Worm (Caenorhabditis elegans) whole organism, L3 larva: ENCODE results near the gene mab-9.

Experiments
- ZK546.5 ChIP-seq: sonication (generic microtip); optimal IDR thresholded peaks from 2 replicates; lab custom pipeline; 2017; ENCODE audit warnings: missing biosample characterization, missing genetic modification characterization
- ceh-28 ChIP-seq: fragments of 150-350 bp; optimal IDR thresholded peaks from 2 replicates; lab custom pipeline; 2014; ENCODE audit warnings: missing biosample characterization, missing genetic modification reagents, missing genetic modification characterization
- ceh-82 ChIP-seq: fragments of 150-350 bp; optimal IDR thresholded peaks from 2 replicates; lab custom pipeline; 2014; ENCODE audit warnings: missing biosample characterization, missing genetic modification characterization
- ceh-9 ChIP-seq: sonication (generic microtip); optimal IDR thresholded peaks from 2 replicates; lab custom pipeline; 2018; ENCODE audit warnings: missing biosample characterization, missing genetic modification characterization
- daf-12 ChIP-seq: fragments of 150-350 bp; optimal IDR thresholded peaks from 2 replicates; lab custom pipeline; 2014; ENCODE audit warnings: missing biosample characterization, missing genetic modification reagents, missing genetic modification characterization
- egl-27 ChIP-seq: sonication (generic microtip); optimal IDR thresholded peaks from 4 replicates; lab custom pipeline; 2017; ENCODE audit warnings: missing biosample characterization, missing genetic modification reagents, missing genetic modification characterization
- egl-5 ChIP-seq: fragments of 150-350 bp; optimal IDR thresholded peaks from 2 replicates; lab custom pipeline; 2017; ENCODE audit warnings: missing biosample characterization, missing genetic modification reagents, missing genetic modification characterization, inconsistent platforms
- elt-1 ChIP-seq: fragments of 150-350 bp; optimal IDR thresholded peaks from 2 replicates; lab custom pipeline; 2014; ENCODE audit warnings: missing biosample characterization, missing genetic modification characterization
- elt-3 ChIP-seq, 3 experiments: fragments of 150-350 bp in 1 of 3; sonication (generic microtip) in 2 of 3; optimal IDR thresholded peaks; 2 replicates in 2 of 3; 4 replicates in 1 of 3; lab custom pipeline; 2014 to 2017; ENCODE audit warnings: missing biosample characterization in 3 of 3, missing genetic modification characterization in 3 of 3
- fkh-2 ChIP-seq: fragments of 150-350 bp; optimal IDR thresholded peaks from 2 replicates; lab custom pipeline; 2014; ENCODE audit warnings: missing biosample characterization, missing genetic modification reagents, missing genetic modification characterization
- hmg-11 ChIP-seq: sonication (generic microtip); optimal IDR thresholded peaks from 2 replicates; lab custom pipeline; 2016; ENCODE audit warnings: missing genetic modification characterization, missing compliant biosample characterization
- lin-15B ChIP-seq: fragments of 150-350 bp; optimal IDR thresholded peaks from 2 replicates; lab custom pipeline; 2014; ENCODE audit warnings: missing biosample characterization, missing genetic modification characterization
- lin-39 ChIP-seq: fragments of 150-350 bp; optimal IDR thresholded peaks from 2 replicates; lab custom pipeline; 2018; ENCODE audit warnings: missing biosample characterization, missing genetic modification reagents, missing genetic modification characterization
- lsy-12 ChIP-seq: sonication (generic microtip); optimal IDR thresholded peaks from 2 replicates; lab custom pipeline; 2016; ENCODE audit warnings: mild to moderate bottlenecking, missing genetic modification characterization, missing compliant biosample characterization
- mdl-1 ChIP-seq: fragments of 150-350 bp; optimal IDR thresholded peaks from 2 replicates; lab custom pipeline; 2014; ENCODE audit warnings: missing biosample characterization, missing genetic modification characterization
- mml-1 ChIP-seq: fragments of 150-350 bp; sonication (generic microtip); optimal IDR thresholded peaks from 3 replicates; lab custom pipeline; 2014; ENCODE audit warnings: missing biosample characterization, missing genetic modification characterization
- nfya-1 ChIP-seq: sonication (generic microtip); optimal IDR thresholded peaks from 2 replicates; lab custom pipeline; 2017; ENCODE audit warnings: missing genetic modification characterization, mild to moderate bottlenecking, missing compliant biosample characterization, antibody characterized with exemption, moderate library complexity; ENCODE audit not compliant: insufficient read depth
- nhr-11 ChIP-seq: fragments of 150-350 bp; optimal IDR thresholded peaks from 2 replicates; lab custom pipeline; 2014; ENCODE audit warnings: missing biosample characterization, missing genetic modification characterization
- nhr-12 ChIP-seq: fragments of 150-350 bp; optimal IDR thresholded peaks from 2 replicates; lab custom pipeline; 2014; ENCODE audit warnings: missing biosample characterization, missing genetic modification characterization
- nhr-23 ChIP-seq: fragments of 150-350 bp; optimal IDR thresholded peaks from 2 replicates; lab custom pipeline; 2014; ENCODE audit warnings: missing biosample characterization, missing genetic modification reagents, missing genetic modification characterization
- nhr-237 ChIP-seq: fragments of 150-350 bp; optimal IDR thresholded peaks from 2 replicates; lab custom pipeline; 2014; ENCODE audit warnings: missing biosample characterization, missing genetic modification characterization
- nhr-25 ChIP-seq: sonication (generic microtip); optimal IDR thresholded peaks from 2 replicates; lab custom pipeline; 2017; ENCODE audit warnings: missing biosample characterization, missing genetic modification characterization
- nhr-28 ChIP-seq: fragments of 150-350 bp; optimal IDR thresholded peaks from 2 replicates; lab custom pipeline; 2014; ENCODE audit warnings: missing biosample characterization, missing genetic modification characterization
- nhr-76 ChIP-seq: fragments of 150-350 bp; sonication (generic microtip); optimal IDR thresholded peaks from 5 replicates; lab custom pipeline; 2014; ENCODE audit warnings: missing biosample characterization, missing genetic modification characterization
- pha-4 ChIP-seq: fragments of 150-350 bp; optimal IDR thresholded peaks from 2 replicates; lab custom pipeline; 2014; ENCODE audit warnings: missing biosample characterization, missing genetic modification reagents, missing genetic modification characterization
- pqm-1 ChIP-seq: fragments of 150-350 bp; optimal IDR thresholded peaks from 2 replicates; lab custom pipeline; 2017; ENCODE audit warnings: missing biosample characterization, missing genetic modification characterization, inconsistent platforms
- snpc-4 ChIP-seq: fragments of 150-350 bp; optimal IDR thresholded peaks from 2 replicates; lab custom pipeline; 2014; ENCODE audit warnings: missing biosample characterization, missing genetic modification characterization
- unc-62 ChIP-seq: fragments of 150-350 bp; sonication (generic microtip); optimal IDR thresholded peaks from 4 replicates; lab custom pipeline; 2014; ENCODE audit warnings: missing biosample characterization, missing genetic modification reagents, missing genetic modification characterization
- zag-1 ChIP-seq: fragments of 150-350 bp; optimal IDR thresholded peaks from 2 replicates; lab custom pipeline; 2014; ENCODE audit warnings: missing biosample characterization, missing genetic modification characterization
- ztf-11 ChIP-seq: fragments of 150-350 bp; optimal IDR thresholded peaks from 2 replicates; lab custom pipeline; 2014; ENCODE audit warnings: missing biosample characterization, missing genetic modification characterization
- ztf-4 ChIP-seq: fragments of 150-350 bp; optimal IDR thresholded peaks from 2 replicates; lab custom pipeline; 2014; ENCODE audit warnings: missing biosample characterization, missing genetic modification characterization

mab-9 gene

ce11 chrII:506069-506468 lies 9.8 kb upstream of the mab-9 start:
- TF ChIP-seq nfya-1 (tag; lab: Kevin White, UChicago) (peak; percentile 25), nhr-28 (tag; lab: Kevin White, UChicago) (no peak), ceh-28 (tag; lab: Kevin White, UChicago) (peak; percentile 36), egl-27 (tag; lab: Kevin White, UChicago) (no peak), fkh-2 (tag; lab: Kevin White, UChicago) (no peak), nhr-23 (tag; lab: Kevin White, UChicago) (peak; percentile 48), hmg-11 (tag; lab: Kevin White, UChicago) (peak; percentile 9), lin-39 (tag; lab: Kevin White, UChicago) (no peak), lsy-12 (peak; percentile 68), egl-5 (no peak), ceh-82 (tag; lab: Kevin White, UChicago) (peak; percentile 19), mml-1 (no peak), lin-15B (peak; percentile 53), zag-1 (tag; lab: Kevin White, UChicago) (no peak), nhr-237 (tag; lab: Kevin White, UChicago) (no peak), nhr-11 (tag; lab: Kevin White, UChicago) (no peak), nhr-76 (tag; lab: Kevin White, UChicago) (no peak)

DNA sequence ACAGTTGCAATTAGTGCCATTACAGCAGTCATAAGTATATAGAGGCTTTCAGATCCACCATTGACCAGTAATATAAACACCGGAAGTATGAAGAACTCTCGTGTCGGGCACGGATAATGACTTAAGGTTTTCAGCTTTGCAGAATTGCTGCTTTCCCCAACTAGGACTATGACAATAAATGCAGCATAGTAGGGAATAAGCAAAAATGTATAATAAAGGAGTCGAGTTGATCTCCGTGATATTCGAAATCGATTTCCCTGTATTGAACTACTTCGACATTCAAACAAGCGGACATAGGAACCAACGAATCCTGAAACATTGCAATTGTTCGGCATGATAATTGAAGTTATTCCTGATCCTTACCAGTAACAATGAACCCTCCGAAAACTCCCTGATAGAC lies 7.2 kb upstream of the mab-9 start:
- no peak for TF ChIP-seq ztf-4 (tag; lab: Kevin White, UChicago)
- TF ChIP-seq daf-12 (tag; lab: Kevin White, UChicago) = no peak
- TF ChIP-seq elt-3 (tag; optimal IDR thresholded peaks at IDR 0.05; lab: Kevin White, UChicago) = no peak
- no peak for TF ChIP-seq ceh-82 (tag; lab: Kevin White, UChicago)
- TF ChIP-seq ztf-11 (tag; lab: Kevin White, UChicago) = no peak
- TF ChIP-seq zag-1 (tag; lab: Kevin White, UChicago) = no peak
- no peak for TF ChIP-seq snpc-4 (tag; lab: Kevin White, UChicago)
- no peak for TF ChIP-seq pha-4 (tag; lab: Kevin White, UChicago)
- no peak for TF ChIP-seq ZK546.5 (tag; lab: Kevin White, UChicago)
- TF ChIP-seq nhr-12 (tag; lab: Kevin White, UChicago) = no peak
- TF ChIP-seq nhr-11 (tag; lab: Kevin White, UChicago) = no peak
- no peak for TF ChIP-seq unc-62 (GFP tag; lab: Kevin White, UChicago)
- no peak for TF ChIP-seq mdl-1 (tag; lab: Kevin White, UChicago)
- no peak for TF ChIP-seq ceh-9 (tag; lab: Kevin White, UChicago)
- TF ChIP-seq ceh-28 (tag; lab: Kevin White, UChicago) = no peak
- no peak for TF ChIP-seq pqm-1 (tag; lab: Kevin White, UChicago)
- TF ChIP-seq nhr-25 (tag; lab: Kevin White, UChicago) = no peak
- TF ChIP-seq, all 47 proteins: peak for 0

DNA sequence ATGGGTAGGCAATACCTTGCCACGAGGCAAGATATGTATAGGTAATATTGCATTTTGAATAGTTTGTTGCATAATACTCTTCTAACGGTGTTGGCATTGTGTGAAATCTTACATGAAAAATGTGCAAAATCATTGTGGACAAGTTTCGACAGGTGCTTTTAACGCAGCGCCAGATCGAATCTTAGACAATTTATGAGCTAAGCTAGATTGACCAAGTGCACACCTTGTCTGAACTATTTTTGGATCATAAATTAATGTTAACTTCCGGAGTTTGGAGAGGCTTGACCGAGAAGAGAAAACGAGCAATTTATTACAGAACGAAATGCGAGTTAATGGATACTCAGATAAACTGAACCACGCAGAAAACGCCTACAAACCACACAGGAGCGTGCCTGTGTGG lies 6.6 kb upstream of the mab-9 start, which contains the start of gene srh-105:
Gene srh-105 (minus strand): TSS at position 101 of the 400 bp plus-strand sequence.
- TF ChIP-seq nhr-12 (tag; lab: Kevin White, UChicago) (no peak), egl-27 (tag; lab: Kevin White, UChicago) (no peak), elt-3 (tag; optimal IDR thresholded peaks at IDR 0.05; lab: Kevin White, UChicago) (no peak), egl-5 (no peak), pqm-1 (tag; lab: Kevin White, UChicago) (no peak), daf-12 (tag; lab: Kevin White, UChicago) (no peak), nhr-28 (tag; lab: Kevin White, UChicago) (no peak), mml-1 (no peak), nhr-237 (tag; lab: Kevin White, UChicago) (no peak)

- peak; percentile 70 for TF ChIP-seq elt-1 (tag; lab: Kevin White, UChicago)
- no peak for TF ChIP-seq ceh-82 (tag; lab: Kevin White, UChicago)
- TF ChIP-seq lin-39 (tag; lab: Kevin White, UChicago) = no peak
- TF ChIP-seq, all 47 proteins: peak for 1
Observed at ce11 chrII:511968-512367, 3.9 kb upstream of the mab-9 start.

- TF ChIP-seq egl-27 (tag; lab: Kevin White, UChicago) (no peak), lin-39 (tag; lab: Kevin White, UChicago) (peak; percentile 4), elt-1 (tag; lab: Kevin White, UChicago) (peak; percentile 53)
Observed at ce11 chrII:512630-513029, 3.2 kb upstream of the mab-9 start.
